Fruit fly (Drosophila melanogaster): ENCODE measurements around the gene TfIIA-S-2.

dm6 chrX:1052684-1053389 lies 41.4 kb upstream of the TfIIA-S-2 start:
- TF ChIP-seq CG12768 (GFP tag; optimal IDR thresholded peaks at IDR 0.05) (no peak), cnc (optimal IDR thresholded peaks at IDR 0.05) (no peak)
